Fruit fly (Drosophila melanogaster): ENCODE measurements around the gene Grip75.
A peak's percentile ranks its signal among the peaks of the same experiment; 100 is the strongest.

Gene Grip75

dm6 chr2L:10510843-10511242 is 27.7 kb downstream of the Grip75 start:
- TF ChIP-seq rn (GFP tag; IDR thresholded peaks at IDR 0.05): no peak
- no peak for TF ChIP-seq CG8301 (tag; optimal IDR thresholded peaks at IDR 0.05)
- TF ChIP-seq CG14655 (GFP tag; optimal IDR thresholded peaks at IDR 0.05): no peak
- TF ChIP-seq CG12605 (GFP tag; IDR thresholded peaks at IDR 0.05): no peak
- no peak for TF ChIP-seq CG4496 (GFP tag; IDR thresholded peaks at IDR 0.05)
- no peak for TF ChIP-seq CG34367 (tag; optimal IDR thresholded peaks at IDR 0.05)
- no peak for TF ChIP-seq Ets98B (GFP tag; IDR thresholded peaks at IDR 0.05)
- no peak for TF ChIP-seq CG15710 (tag; optimal IDR thresholded peaks at IDR 0.05)
- no peak for TF ChIP-seq Pif1A (GFP tag; optimal IDR thresholded peaks at IDR 0.05)
- TF ChIP-seq fd96Ca (GFP tag; IDR thresholded peaks at IDR 0.05): no peak

- TF ChIP-seq Pif1A (GFP tag; optimal IDR thresholded peaks at IDR 0.05) (no peak), rn (GFP tag; IDR thresholded peaks at IDR 0.05) (no peak), CG10348 (GFP tag; IDR thresholded peaks at IDR 0.05) (no peak), CG4496 (GFP tag; IDR thresholded peaks at IDR 0.05) (0 out of 3 replicates have a peak, but pooled peaks have one; percentile 10), CG9948 (tag; optimal IDR thresholded peaks at IDR 0.05) (no peak), CG8159 (tag; optimal IDR thresholded peaks at IDR 0.05) (no peak), EcR (GFP tag; optimal IDR thresholded peaks at IDR 0.05) (peak; percentile 52)
Observed at dm6 chr2L:10513837-10514499, 30.9 kb downstream of the Grip75 start.

dm6 chr2L:10514586-10515137 is 31.6 kb downstream of the Grip75 start:
- no peak for TF ChIP-seq Pif1A (GFP tag; optimal IDR thresholded peaks at IDR 0.05)
- peak; percentile 81 for TF ChIP-seq EcR (GFP tag; optimal IDR thresholded peaks at IDR 0.05)
- no peak for TF ChIP-seq Pif1B (GFP tag; optimal IDR thresholded peaks at IDR 0.05)
- TF ChIP-seq Ets98B (GFP tag; IDR thresholded peaks at IDR 0.05): 0 out of 2 replicates have a peak, but pooled peaks have one; percentile 11
- peak; percentile 44; the same call in 1 of the 3 replicates for TF ChIP-seq CG4496 (GFP tag; IDR thresholded peaks at IDR 0.05)

- TF ChIP-seq CG12605 (GFP tag; IDR thresholded peaks at IDR 0.05) (no peak), CG8159 (tag; optimal IDR thresholded peaks at IDR 0.05) (no peak), gl (tag; optimal IDR thresholded peaks at IDR 0.05) (no peak), CG9948 (tag; optimal IDR thresholded peaks at IDR 0.05) (no peak), CG10348 (GFP tag; IDR thresholded peaks at IDR 0.05) (no peak), CG17806 (tag; optimal IDR thresholded peaks at IDR 0.05) (no peak), Ets98B (GFP tag; IDR thresholded peaks at IDR 0.05) (no peak), CG32121 (GFP tag; IDR thresholded peaks at IDR 0.05) (no peak), Pif1B (GFP tag; optimal IDR thresholded peaks at IDR 0.05) (no peak), CG34367 (tag; optimal IDR thresholded peaks at IDR 0.05) (no peak), D1 (tag; optimal IDR thresholded peaks at IDR 0.05) (no peak), CG15710 (tag; optimal IDR thresholded peaks at IDR 0.05) (no peak), CG13204 (GFP tag; optimal IDR thresholded peaks at IDR 0.05) (no peak), EcR (GFP tag; optimal IDR thresholded peaks at IDR 0.05) (no peak), Pif1A (GFP tag; optimal IDR thresholded peaks at IDR 0.05) (no peak), CG8301 (tag; optimal IDR thresholded peaks at IDR 0.05) (no peak), CG14655 (GFP tag; optimal IDR thresholded peaks at IDR 0.05) (no peak), rn (GFP tag; IDR thresholded peaks at IDR 0.05) (no peak)
Observed at dm6 chr2L:10515553-10516174, 32.6 kb downstream of the Grip75 start.

dm6 chr2L:10516470-10517048 is 33.5 kb downstream of the Grip75 start:
- no peak for TF ChIP-seq CG14655 (GFP tag; optimal IDR thresholded peaks at IDR 0.05)
- no peak for TF ChIP-seq CG10348 (GFP tag; IDR thresholded peaks at IDR 0.05)
- no peak for TF ChIP-seq CG9948 (tag; optimal IDR thresholded peaks at IDR 0.05)
- TF ChIP-seq CG12605 (GFP tag; IDR thresholded peaks at IDR 0.05): peak; percentile 16; the same call in 1 of the 2 replicates
- no peak for TF ChIP-seq Snoo (tag; optimal IDR thresholded peaks at IDR 0.05)
- TF ChIP-seq CG32121 (GFP tag; IDR thresholded peaks at IDR 0.05): peak; percentile 52; the same call in 1 of the 2 replicates
- peak; percentile 14 for TF ChIP-seq CG8301 (tag; optimal IDR thresholded peaks at IDR 0.05)
- TF ChIP-seq CG34367 (tag; optimal IDR thresholded peaks at IDR 0.05): no peak
- no peak for TF ChIP-seq CG8159 (tag; optimal IDR thresholded peaks at IDR 0.05)
- no peak for TF ChIP-seq CG17806 (tag; optimal IDR thresholded peaks at IDR 0.05)
- peak; percentile 54 for TF ChIP-seq Pif1B (GFP tag; optimal IDR thresholded peaks at IDR 0.05)
- peak; percentile 24 for TF ChIP-seq CG13204 (GFP tag; optimal IDR thresholded peaks at IDR 0.05)
- TF ChIP-seq D1 (tag; optimal IDR thresholded peaks at IDR 0.05): no peak
- peak; percentile 71 for TF ChIP-seq EcR (GFP tag; optimal IDR thresholded peaks at IDR 0.05)
- TF ChIP-seq gl (tag; optimal IDR thresholded peaks at IDR 0.05): peak; percentile 27
- peak; percentile 59; the same call in 1 of the 2 replicates for TF ChIP-seq Ets98B (GFP tag; IDR thresholded peaks at IDR 0.05)
- TF ChIP-seq CG15710 (tag; optimal IDR thresholded peaks at IDR 0.05): no peak
- TF ChIP-seq fd96Ca (GFP tag; IDR thresholded peaks at IDR 0.05): peak; percentile 46; the same call in 1 of the 3 replicates
- 0 out of 2 replicates have a peak, but pooled peaks have one; percentile 5 for TF ChIP-seq rn (GFP tag; IDR thresholded peaks at IDR 0.05)
- peak; percentile 14 for TF ChIP-seq Pif1A (GFP tag; optimal IDR thresholded peaks at IDR 0.05)
- no peak; the same call in 2 of the 3 replicates for TF ChIP-seq CG4496 (GFP tag; IDR thresholded peaks at IDR 0.05)

Measured in whole organism, pupa.